Fruit fly (Drosophila melanogaster) whole organism, embryonic: ENCODE results near the gene Vps13D.
A peak's percentile ranks its signal among the peaks of the same experiment; 100 is the strongest.

ENCODE experiments used
- ATbp ChIP-seq: fragments of 200-800 bp; sonication (Bioruptor generic); optimal IDR thresholded peaks from 2 replicates; lab custom pipeline; 2017; ENCODE audit warnings: missing biosample characterization, mild to moderate bottlenecking, missing genetic modification characterization, missing genetic modification reagents
- Aef1 ChIP-seq: fragments of 200-800 bp; sonication (Bioruptor generic); IDR thresholded peaks from 3 replicates; pipeline ENCODE4 v1.3.6; 2022; ENCODE audit warnings: missing biosample characterization, missing genetic modification characterization
- B-H1 ChIP-seq: fragments of 200-800 bp; sonication (Bioruptor generic); IDR thresholded peaks from 3 replicates; pipeline ENCODE4 v1.3.6; 2022; ENCODE audit warnings: missing biosample characterization, missing genetic modification characterization
- C15 ChIP-seq: fragments of 200-800 bp; sonication (Bioruptor generic); IDR thresholded peaks from 3 replicates; pipeline ENCODE4 v1.3.6; 2022; ENCODE audit warnings: missing biosample characterization, missing genetic modification characterization
- CG11504 ChIP-seq: fragments of 200-800 bp; sonication (Bioruptor generic); optimal IDR thresholded peaks from 3 replicates; lab custom pipeline; 2019; ENCODE audit warnings: missing biosample characterization, mild to moderate bottlenecking, missing genetic modification characterization, moderate library complexity
- CG11560 ChIP-seq: fragments of 200-800 bp; sonication (Bioruptor generic); IDR thresholded peaks from 3 replicates; pipeline ENCODE4 v1.3.6; 2022; ENCODE audit warnings: missing biosample characterization, missing genetic modification characterization
- CG17359 ChIP-seq: fragments of 200-800 bp; sonication (Bioruptor generic); optimal IDR thresholded peaks from 3 replicates; lab custom pipeline; 2018; ENCODE audit warnings: missing biosample characterization, mild to moderate bottlenecking, missing genetic modification characterization, moderate library complexity
- CG17829 ChIP-seq: fragments of 200-800 bp; optimal IDR thresholded peaks from 2 replicates; lab custom pipeline; 2019; ENCODE audit warnings: missing biosample characterization, mild to moderate bottlenecking, missing genetic modification characterization, moderate library complexity
- CG18619 ChIP-seq: fragments of 200-800 bp; sonication (Bioruptor generic); optimal IDR thresholded peaks from 3 replicates; lab custom pipeline; 2017; ENCODE audit warnings: missing biosample characterization, mild to moderate bottlenecking, missing genetic modification characterization
- CG2116 ChIP-seq: fragments of 200-800 bp; sonication (Bioruptor generic); optimal IDR thresholded peaks from 3 replicates; lab custom pipeline; 2018; ENCODE audit warnings: missing biosample characterization, mild to moderate bottlenecking, missing genetic modification characterization
- CG2120 ChIP-seq: fragments of 200-800 bp; sonication (Bioruptor generic); optimal IDR thresholded peaks from 3 replicates; lab custom pipeline; 2016; ENCODE audit warnings: missing biosample characterization, missing genetic modification characterization
- CG2875 ChIP-seq: fragments of 200-800 bp; sonication (Bioruptor generic); optimal IDR thresholded peaks from 2 replicates; lab custom pipeline; 2017; ENCODE audit warnings: missing biosample characterization, mild to moderate bottlenecking, missing genetic modification characterization, missing genetic modification reagents
- CG31365 ChIP-seq: fragments of 200-800 bp; sonication (Bioruptor generic); optimal IDR thresholded peaks from 2 replicates; lab custom pipeline; 2018; ENCODE audit warnings: missing biosample characterization, mild to moderate bottlenecking, missing genetic modification characterization
- CG32532 ChIP-seq: fragments of 200-800 bp; sonication (Bioruptor generic); IDR thresholded peaks from 2 replicates; pipeline ENCODE4 v1.3.6; 2022; ENCODE audit warnings: missing biosample characterization, missing genetic modification characterization
- CG32772 ChIP-seq: fragments of 200-800 bp; sonication (Bioruptor generic); IDR thresholded peaks from 2 replicates; pipeline ENCODE4 v1.3.6; 2022; ENCODE audit warnings: missing biosample characterization, missing genetic modification characterization
- CG34376 ChIP-seq: fragments of 200-800 bp; sonication (Bioruptor generic); optimal IDR thresholded peaks from 2 replicates; lab custom pipeline; 2018; ENCODE audit warnings: missing biosample characterization, mild to moderate bottlenecking, missing genetic modification characterization
- CG4820 ChIP-seq: fragments of 200-800 bp; sonication (Bioruptor generic); optimal IDR thresholded peaks from 3 replicates; lab custom pipeline; 2016; ENCODE audit warnings: missing biosample characterization, missing genetic modification characterization
- CG4854 ChIP-seq: fragments of 200-800 bp; sonication (Bioruptor generic); optimal IDR thresholded peaks from 2 replicates; lab custom pipeline; 2016; ENCODE audit warnings: missing biosample characterization, missing genetic modification characterization, inconsistent platforms
- CG6175 ChIP-seq: fragments of 200-800 bp; sonication (Bioruptor generic); IDR thresholded peaks from 3 replicates; pipeline ENCODE4 v1.3.6; 2022; ENCODE audit warnings: missing biosample characterization, missing genetic modification characterization
- CG6765 ChIP-seq: fragments of 200-800 bp; sonication (Bioruptor generic); optimal IDR thresholded peaks from 3 replicates; lab custom pipeline; 2017; ENCODE audit warnings: missing biosample characterization, mild to moderate bottlenecking, missing genetic modification characterization
- Chrac-16 ChIP-seq: fragments of 200-800 bp; sonication (Bioruptor generic); optimal IDR thresholded peaks from 3 replicates; lab custom pipeline; 2016; ENCODE audit warnings: missing biosample characterization, missing genetic modification characterization
- CrebB ChIP-seq: fragments of 200-800 bp; sonication (Bioruptor generic); optimal IDR thresholded peaks from 3 replicates; lab custom pipeline; 2018; ENCODE audit warnings: missing biosample characterization, mild to moderate bottlenecking, missing genetic modification characterization
- D19B ChIP-seq: fragments of 200-800 bp; sonication (Bioruptor generic); optimal IDR thresholded peaks from 2 replicates; lab custom pipeline; 2017; ENCODE audit warnings: missing biosample characterization, mild to moderate bottlenecking, missing genetic modification characterization
- Gug ChIP-seq: fragments of 200-800 bp; sonication (Bioruptor generic); IDR thresholded peaks from 4 replicates; pipeline ENCODE4 v1.3.6; 2022; ENCODE audit warnings: missing biosample characterization, missing genetic modification characterization
- H2.0 ChIP-seq: fragments of 200-800 bp; sonication (Bioruptor generic); IDR thresholded peaks from 2 replicates; pipeline ENCODE4 v1.3.6; 2022; ENCODE audit warnings: missing biosample characterization, missing genetic modification characterization
- HLHmδ ChIP-seq: fragments of 200-800 bp; sonication (Bioruptor generic); optimal IDR thresholded peaks from 2 replicates; lab custom pipeline; 2018; ENCODE audit warnings: missing biosample characterization, mild to moderate bottlenecking, missing genetic modification characterization, moderate library complexity
- Hr78 ChIP-seq, 2 experiments: fragments of 200-800 bp in 1 of 2; fragments of >200 bp in 1 of 2; sonication (Bioruptor generic) in 1 of 2; optimal IDR thresholded peaks; 2 replicates each; lab custom pipeline; 2017 to 2019; ENCODE audit warnings: missing biosample characterization in 2 of 2, missing genetic modification characterization in 2 of 2, mild to moderate bottlenecking in 1 of 2, moderate library complexity in 1 of 2
- Jarid2 ChIP-seq: fragments of 200-800 bp; sonication (Bioruptor generic); optimal IDR thresholded peaks from 3 replicates; lab custom pipeline; 2017; ENCODE audit warnings: mild to moderate bottlenecking, missing biosample characterization, missing genetic modification reagents, missing genetic modification characterization
- Lhr ChIP-seq: fragments of 200-800 bp; sonication (Bioruptor generic); optimal IDR thresholded peaks from 3 replicates; lab custom pipeline; 2017; ENCODE audit warnings: mild to moderate bottlenecking, missing biosample characterization, missing genetic modification reagents, missing genetic modification characterization
- MBD-R2 ChIP-seq: fragments of 200-800 bp; sonication (Bioruptor generic); IDR thresholded peaks from 2 replicates; pipeline ENCODE4 v1.3.6; 2022; ENCODE audit warnings: missing biosample characterization, missing genetic modification characterization
- PHDP ChIP-seq: fragments of 200-800 bp; sonication (Bioruptor generic); optimal IDR thresholded peaks from 3 replicates; lab custom pipeline; 2018; ENCODE audit warnings: missing biosample characterization, mild to moderate bottlenecking, missing genetic modification characterization, moderate library complexity
- Pdp1 ChIP-seq, 2 experiments: fragments of 200-800 bp; sonication (Bioruptor generic); optimal IDR thresholded peaks; 3 replicates each; lab custom pipeline; 2016; ENCODE audit warnings: missing biosample characterization in 2 of 2, missing genetic modification characterization in 2 of 2, mild to moderate bottlenecking in 1 of 2, moderate library complexity in 1 of 2
- Stat92E ChIP-seq, 3 experiments: fragments of >200 bp in 2 of 3; fragments of 200-800 bp in 1 of 3; sonication (Bioruptor generic) in 1 of 3; optimal IDR thresholded peaks; 2 replicates each; lab custom pipeline; 2017 to 2019; ENCODE audit warnings: missing biosample characterization in 3 of 3, missing genetic modification characterization in 3 of 3, mild to moderate bottlenecking in 1 of 3, moderate library complexity in 1 of 3
- ato ChIP-seq: fragments of 200-800 bp; sonication (Bioruptor generic); IDR thresholded peaks from 2 replicates; pipeline ENCODE4 v1.3.6; 2022; ENCODE audit warnings: missing biosample characterization, missing genetic modification characterization; ENCODE audit not compliant: partially characterized antibody
- btn ChIP-seq: fragments of 200-800 bp; sonication (Bioruptor generic); optimal IDR thresholded peaks from 2 replicates; lab custom pipeline; 2016; ENCODE audit warnings: missing biosample characterization, missing genetic modification characterization
- chm ChIP-seq: fragments of 200-800 bp; sonication (Bioruptor generic); IDR thresholded peaks from 2 replicates; pipeline ENCODE4 v1.3.6; 2022; ENCODE audit warnings: missing biosample characterization, missing genetic modification characterization
- ci ChIP-seq: fragments of 200-800 bp; sonication (Bioruptor generic); IDR thresholded peaks from 3 replicates; pipeline ENCODE4 v1.3.6; 2022; ENCODE audit warnings: missing biosample characterization, missing genetic modification characterization
- en ChIP-seq: fragments of 200-800 bp; sonication (Bioruptor generic); optimal IDR thresholded peaks from 2 replicates; lab custom pipeline; 2016; ENCODE audit warnings: missing biosample characterization, missing genetic modification characterization
- grau ChIP-seq: fragments of 200-800 bp; optimal IDR thresholded peaks from 3 replicates; lab custom pipeline; 2019; ENCODE audit warnings: missing biosample characterization, mild to moderate bottlenecking, missing genetic modification characterization, moderate library complexity
- hbn ChIP-seq: fragments of 200-800 bp; sonication (Bioruptor generic); IDR thresholded peaks from 2 replicates; pipeline ENCODE4 v1.3.6; 2022; ENCODE audit warnings: missing biosample characterization, missing genetic modification characterization; ENCODE audit not compliant: partially characterized antibody
- jing ChIP-seq: fragments of 200-800 bp; sonication (Bioruptor generic); optimal IDR thresholded peaks from 2 replicates; lab custom pipeline; 2018; ENCODE audit warnings: missing biosample characterization, mild to moderate bottlenecking, missing genetic modification characterization
- lilli ChIP-seq: fragments of 200-800 bp; sonication (Bioruptor generic); optimal IDR thresholded peaks from 3 replicates; lab custom pipeline; 2016; ENCODE audit warnings: missing biosample characterization, missing genetic modification characterization
- mam ChIP-seq: fragments of 200-800 bp; sonication (Bioruptor generic); optimal IDR thresholded peaks from 3 replicates; lab custom pipeline; 2016; ENCODE audit warnings: missing biosample characterization, missing genetic modification characterization
- nmo ChIP-seq: fragments of 200-800 bp; sonication (Bioruptor generic); optimal IDR thresholded peaks from 2 replicates; lab custom pipeline; 2018; ENCODE audit warnings: missing biosample characterization, mild to moderate bottlenecking, missing genetic modification characterization, moderate library complexity
- sqz ChIP-seq: fragments of 200-800 bp; sonication (Bioruptor generic); optimal IDR thresholded peaks from 3 replicates; lab custom pipeline; 2018; ENCODE audit warnings: missing biosample characterization, mild to moderate bottlenecking, missing genetic modification characterization
- stc ChIP-seq: fragments of 200-800 bp; sonication (Bioruptor generic); IDR thresholded peaks from 2 replicates; pipeline ENCODE4 v1.3.6; 2022; ENCODE audit warnings: missing biosample characterization, missing genetic modification characterization
- sug ChIP-seq: fragments of 200-800 bp; optimal IDR thresholded peaks from 2 replicates; lab custom pipeline; 2019; ENCODE audit warnings: missing biosample characterization, mild to moderate bottlenecking, missing genetic modification characterization, moderate library complexity
- yki ChIP-seq: fragments of >200 bp; optimal IDR thresholded peaks from 3 replicates; lab custom pipeline; 2018

Vps13D gene

dm6 chr3L:12799431-12800147 lies 44.7 kb downstream of the Vps13D start (continued):
- peak in 1 of 2 experiments; percentile 44 for TF ChIP-seq Pdp1 (GFP tag; optimal IDR thresholded peaks at IDR 0.05; lab: Kevin White, UChicago)
- TF ChIP-seq stc: no peak
- TF ChIP-seq MBD-R2 (GFP tag; lab: Robert Waterston, UW): no peak
- peak; percentile 23 for TF ChIP-seq D19B
- no peak for TF ChIP-seq Aef1
- peak in 1 of 2 experiments; percentile 71 for TF ChIP-seq Hr78 (GFP tag; optimal IDR thresholded peaks at IDR 0.05; lab: Kevin White, UChicago)
- no peak for TF ChIP-seq nmo
- no peak for TF ChIP-seq chm (GFP tag; lab: Robert Waterston, UW)
- TF ChIP-seq CG18619: no peak
- TF ChIP-seq Stat92E (GFP tag; optimal IDR thresholded peaks at IDR 0.05; lab: Kevin White, UChicago): no peak
- peak; percentile 93 for TF ChIP-seq CG17829 (tag; lab: Kevin White, UChicago)
- no peak for TF ChIP-seq C15
- no peak for TF ChIP-seq lilli (GFP tag; lab: Kevin White, UChicago)
- TF ChIP-seq Jarid2 (GFP tag; lab: Kevin White, UChicago): no peak
- no peak for TF ChIP-seq hbn (GFP tag; lab: Robert Waterston, UW)
- TF ChIP-seq CG31365 (tag; lab: Kevin White, UChicago): no peak
- TF ChIP-seq CG2116: no peak
- TF ChIP-seq CG2875 (GFP tag; lab: Kevin White, UChicago): no peak

dm6 chr3L:12800167-12800566 lies 45.3 kb downstream of the Vps13D start:
- TF ChIP-seq sug (peak; percentile 56), grau (tag; lab: Kevin White, UChicago) (no peak)

dm6 chr3L:12802443-12802865 lies 47.6 kb downstream of the Vps13D start:
- TF ChIP-seq HLHmδ (GFP tag; lab: Kevin White, UChicago) (no peak), Chrac-16 (GFP tag; lab: Kevin White, UChicago) (no peak), CG4854 (no peak), CG34376 (GFP tag; lab: Kevin White, UChicago) (peak; percentile 40), CG32532 (GFP tag; lab: Robert Waterston, UW) (no peak), CG6175 (GFP tag; lab: Robert Waterston, UW) (no peak), CG11504 (tag; lab: Kevin White, UChicago) (no peak), H2.0 (no peak), Lhr (GFP tag; lab: Kevin White, UChicago) (no peak), btn (GFP tag; lab: Kevin White, UChicago) (no peak), CG32772 (no peak), yki (lab: Kevin White, UChicago) (no peak), jing (no peak), PHDP (tag; lab: Kevin White, UChicago) (peak; percentile 54), CG2120 (GFP tag; lab: Kevin White, UChicago) (no peak), CG6765 (no peak), CrebB (peak; percentile 3), CG11560 (no peak), ci (GFP tag; lab: Robert Waterston, UW) (0 out of 3 replicates have a peak, but pooled peaks have one; percentile 10), ato (GFP tag; lab: Robert Waterston, UW) (no peak), sqz (GFP tag; lab: Kevin White, UChicago) (peak; percentile 22), en (no peak), ATbp (GFP tag; lab: Kevin White, UChicago) (peak; percentile 33), Gug (no peak), CG4820 (GFP tag; lab: Kevin White, UChicago) (no peak), CG17359 (peak; percentile 6), B-H1 (GFP tag; lab: Robert Waterston, UW) (no peak), mam (peak; percentile 3)
